Worm (Caenorhabditis elegans) whole organism, L4 larva: Measurements from ENCODE around the gene T06E8.2.

ENCODE experiments used
- F44E2.7 ChIP-seq: fragments of 200-800 bp; sonication (Bioruptor generic); IDR thresholded peaks from 2 replicates; pipeline ENCODE4 v2.1.2; 2022; ENCODE audit warnings: missing genetic modification characterization, missing compliant biosample characterization
- T20F7.1 ChIP-seq: fragments of 200-800 bp; sonication (Bioruptor generic); optimal IDR thresholded peaks from 2 replicates; lab custom pipeline; 2018; ENCODE audit warnings: mild to moderate bottlenecking, missing genetic modification characterization, missing compliant biosample characterization
- T26A8.4 ChIP-seq: fragments of 200-800 bp; sonication (Bioruptor generic); IDR thresholded peaks from 2 replicates; pipeline ENCODE4 v1.3.6; 2022; ENCODE audit warnings: missing genetic modification characterization, missing compliant biosample characterization
- Y5F2A.4 ChIP-seq: fragments of 200-800 bp; sonication (Bioruptor generic); optimal IDR thresholded peaks from 2 replicates; lab custom pipeline; 2018; ENCODE audit warnings: mild to moderate bottlenecking, missing genetic modification characterization, missing compliant biosample characterization
- aha-1 ChIP-seq: fragments of 150-350 bp; peaks from one replicate; lab custom pipeline; 2014; ENCODE audit warnings: missing biosample characterization, missing genetic modification characterization
- arid-1 ChIP-seq: fragments of 200-800 bp; sonication (Bioruptor generic); conservative IDR thresholded peaks from 2 replicates; pipeline ENCODE4 v1.3.6; 2022; ENCODE audit warnings: missing genetic modification reagents, missing genetic modification characterization, missing compliant biosample characterization
- ceh-20 ChIP-seq: fragments of 200-800 bp; sonication (Bioruptor generic); IDR thresholded peaks from 2 replicates; pipeline ENCODE4 v1.3.6; 2022; ENCODE audit warnings: missing genetic modification reagents, missing genetic modification characterization, missing compliant biosample characterization
- ceh-28 ChIP-seq: fragments of 150-350 bp; optimal IDR thresholded peaks from 2 replicates; lab custom pipeline; 2014; ENCODE audit warnings: missing biosample characterization, missing genetic modification reagents, missing genetic modification characterization
- ceh-32 ChIP-seq: sonication (generic microtip); optimal IDR thresholded peaks from 2 replicates; lab custom pipeline; 2016; ENCODE audit warnings: mild to moderate bottlenecking, missing genetic modification characterization, missing compliant biosample characterization; ENCODE audit not compliant: poor library complexity
- ceh-44 ChIP-seq: fragments of 200-800 bp; sonication (Bioruptor generic); IDR thresholded peaks from 2 replicates; pipeline ENCODE4 v1.3.6; 2022; ENCODE audit warnings: missing genetic modification reagents, missing genetic modification characterization, missing compliant biosample characterization
- ctbp-1 ChIP-seq: fragments of 200-800 bp; sonication (Bioruptor generic); IDR thresholded peaks from 2 replicates; pipeline ENCODE4 v1.3.6; 2022; ENCODE audit warnings: missing genetic modification reagents, missing genetic modification characterization, missing compliant biosample characterization
- daf-16 ChIP-seq, 3 experiments: sonication (generic microtip); optimal IDR thresholded peaks; 2 replicates each; lab custom pipeline; 2016 to 2017; ENCODE audit warnings: missing genetic modification characterization in 3 of 3, missing genetic modification reagents in 3 of 3, mild to moderate bottlenecking in 2 of 3, missing compliant biosample characterization in 2 of 3, missing biosample characterization in 1 of 3, moderate library complexity in 1 of 3
- daf-19 ChIP-seq: fragments of 200-800 bp; sonication (Bioruptor generic); conservative IDR thresholded peaks from 2 replicates; pipeline ENCODE4 v1.3.6; 2022; ENCODE audit warnings: missing genetic modification characterization, missing compliant biosample characterization
- dmd-6 ChIP-seq: fragments of 200-800 bp; sonication (Bioruptor generic); IDR thresholded peaks from 2 replicates; pipeline ENCODE4 v1.3.6; 2022; ENCODE audit warnings: missing genetic modification reagents, missing genetic modification characterization, missing compliant biosample characterization
- dve-1 ChIP-seq: sonication (generic microtip); optimal IDR thresholded peaks from 2 replicates; lab custom pipeline; 2017; ENCODE audit warnings: antibody characterized with exemption, mild to moderate bottlenecking, missing genetic modification characterization, missing compliant biosample characterization; ENCODE audit not compliant: insufficient read depth
- egl-27 ChIP-seq: sonication (generic microtip); optimal IDR thresholded peaks from 3 replicates; lab custom pipeline; 2017; ENCODE audit warnings: missing biosample characterization, missing genetic modification reagents, missing genetic modification characterization
- egl-43 ChIP-seq: fragments of 200-800 bp; sonication (Bioruptor generic); IDR thresholded peaks from 2 replicates; pipeline ENCODE4 v1.3.6; 2022; ENCODE audit warnings: missing genetic modification reagents, missing genetic modification characterization, missing compliant biosample characterization
- fkh-10 ChIP-seq: fragments of 150-350 bp; optimal IDR thresholded peaks from 2 replicates; lab custom pipeline; 2014; ENCODE audit warnings: missing biosample characterization, missing genetic modification reagents, missing genetic modification characterization
- hif-1 ChIP-seq, 2 experiments: sonication (generic microtip); optimal IDR thresholded peaks; 2 replicates each; lab custom pipeline; 2016 to 2017; ENCODE audit warnings: missing compliant biosample characterization in 2 of 2, missing genetic modification characterization in 2 of 2, missing genetic modification reagents in 2 of 2, missing genotype in 2 of 2, mild to moderate bottlenecking in 1 of 2
- hlh-11 ChIP-seq: fragments of 200-800 bp; sonication (Bioruptor generic); optimal IDR thresholded peaks from 2 replicates; lab custom pipeline; 2018; ENCODE audit warnings: mild to moderate bottlenecking, missing genetic modification characterization, missing compliant biosample characterization
- hlh-30 ChIP-seq: sonication (generic microtip); optimal IDR thresholded peaks from 2 replicates; lab custom pipeline; 2017; ENCODE audit warnings: antibody characterized with exemption, mild to moderate bottlenecking, missing genetic modification characterization, missing compliant biosample characterization; ENCODE audit not compliant: insufficient read depth
- hmg-1.1 ChIP-seq: fragments of 200-800 bp; sonication (Bioruptor generic); IDR thresholded peaks from 2 replicates; pipeline ENCODE4 v1.3.6; 2022; ENCODE audit warnings: missing genetic modification reagents, missing genetic modification characterization, missing compliant biosample characterization
- lim-7 ChIP-seq: fragments of 200-800 bp; sonication (Bioruptor generic); IDR thresholded peaks from 2 replicates; pipeline ENCODE4 v1.3.6; 2022; ENCODE audit warnings: missing genetic modification characterization, missing compliant biosample characterization
- lsy-2 ChIP-seq, 2 experiments: fragments of 150-350 bp in 1 of 2; sonication (generic microtip) in 1 of 2; optimal IDR thresholded peaks; 2 replicates each; lab custom pipeline; 2014 to 2017; ENCODE audit warnings: missing biosample characterization in 2 of 2, missing genetic modification characterization in 2 of 2
- mdl-1 ChIP-seq, 2 experiments: fragments of 150-350 bp in 1 of 2; sonication (generic microtip) in 1 of 2; optimal IDR thresholded peaks; 2 replicates each; lab custom pipeline; 2014 to 2017; ENCODE audit warnings: missing biosample characterization in 2 of 2, missing genetic modification characterization in 2 of 2
- mdt-29 ChIP-seq: fragments of 200-800 bp; sonication (Bioruptor generic); IDR thresholded peaks from 2 replicates; pipeline ENCODE4 v1.3.6; 2022; ENCODE audit warnings: missing genetic modification reagents, missing genetic modification characterization, missing compliant biosample characterization
- mep-1 ChIP-seq: fragments of 150-350 bp; sonication (generic microtip); optimal IDR thresholded peaks from 3 replicates; lab custom pipeline; 2014; ENCODE audit warnings: missing biosample characterization, missing genetic modification characterization
- mes-2 ChIP-seq: sonication (generic microtip); optimal IDR thresholded peaks from 2 replicates; lab custom pipeline; 2016; ENCODE audit warnings: missing genotype, mild to moderate bottlenecking, missing genetic modification characterization, missing compliant biosample characterization; ENCODE audit not compliant: poor library complexity, severe bottlenecking
- mxl-3 ChIP-seq: fragments of 200-800 bp; sonication (Bioruptor generic); optimal IDR thresholded peaks from 2 replicates; lab custom pipeline; 2018; ENCODE audit warnings: mild to moderate bottlenecking, missing genetic modification characterization, missing compliant biosample characterization
- nhr-102 ChIP-seq: sonication (generic microtip); optimal IDR thresholded peaks from 2 replicates; lab custom pipeline; 2016; ENCODE audit warnings: mild to moderate bottlenecking, missing genetic modification characterization, moderate library complexity, missing compliant biosample characterization
- nhr-28 ChIP-seq: fragments of 150-350 bp; optimal IDR thresholded peaks from 2 replicates; lab custom pipeline; 2014; ENCODE audit warnings: missing biosample characterization, missing genetic modification characterization
- nhr-6 ChIP-seq: fragments of 150-350 bp; optimal IDR thresholded peaks from 2 replicates; lab custom pipeline; 2014; ENCODE audit warnings: missing biosample characterization, missing genetic modification characterization
- nhr-77 ChIP-seq: fragments of 150-350 bp; optimal IDR thresholded peaks from 2 replicates; lab custom pipeline; 2014; ENCODE audit warnings: missing biosample characterization, missing genetic modification characterization
- pqm-1 ChIP-seq: sonication (generic microtip); optimal IDR thresholded peaks from 2 replicates; lab custom pipeline; 2017; ENCODE audit warnings: missing biosample characterization, missing genetic modification characterization
- rbr-2 ChIP-seq: sonication (generic microtip); optimal IDR thresholded peaks from 2 replicates; lab custom pipeline; 2016; ENCODE audit warnings: missing genotype, missing genetic modification characterization, missing compliant biosample characterization
- sdz-12 ChIP-seq: fragments of 200-800 bp; sonication (Bioruptor generic); optimal IDR thresholded peaks from 2 replicates; lab custom pipeline; 2018; ENCODE audit warnings: mild to moderate bottlenecking, missing genetic modification characterization, missing compliant biosample characterization
- set-16 ChIP-seq: fragments of 200-800 bp; sonication (Bioruptor generic); IDR thresholded peaks from 2 replicates; pipeline ENCODE4 v1.3.6; 2022; ENCODE audit warnings: missing genetic modification reagents, missing genetic modification characterization, missing compliant biosample characterization
- spr-1 ChIP-seq: sonication (generic microtip); optimal IDR thresholded peaks from 2 replicates; lab custom pipeline; 2016; ENCODE audit warnings: mild to moderate bottlenecking, missing genetic modification characterization, missing compliant biosample characterization
- spr-3 ChIP-seq: fragments of 200-800 bp; sonication (Bioruptor generic); optimal IDR thresholded peaks from 2 replicates; lab custom pipeline; 2018; ENCODE audit warnings: mild to moderate bottlenecking, missing genetic modification characterization, missing compliant biosample characterization
- tra-1 ChIP-seq: fragments of 200-800 bp; sonication (Bioruptor generic); IDR thresholded peaks from 2 replicates; pipeline ENCODE4 v1.3.6; 2022; ENCODE audit warnings: missing genetic modification reagents, missing genetic modification characterization, missing compliant biosample characterization
- unc-130 ChIP-seq: sonication (generic microtip); optimal IDR thresholded peaks from 2 replicates; lab custom pipeline; 2016; ENCODE audit warnings: missing genetic modification reagents, missing genetic modification characterization, missing compliant biosample characterization
- unc-39 ChIP-seq: sonication (generic microtip); optimal IDR thresholded peaks from 2 replicates; lab custom pipeline; 2017; ENCODE audit warnings: missing biosample characterization, missing genetic modification characterization
- unc-62 ChIP-seq, 3 experiments: fragments of 150-350 bp in 1 of 3; sonication (generic microtip); optimal IDR thresholded peaks in 2 of 3; peaks in 1 of 3; 1 replicate in 1 of 3; 2 replicates in 2 of 3; lab custom pipeline; 2014 to 2017; ENCODE audit warnings: missing biosample characterization in 3 of 3, missing genetic modification characterization in 3 of 3, missing genetic modification reagents in 3 of 3, missing genotype in 1 of 3

Gene T06E8.2

DNA sequence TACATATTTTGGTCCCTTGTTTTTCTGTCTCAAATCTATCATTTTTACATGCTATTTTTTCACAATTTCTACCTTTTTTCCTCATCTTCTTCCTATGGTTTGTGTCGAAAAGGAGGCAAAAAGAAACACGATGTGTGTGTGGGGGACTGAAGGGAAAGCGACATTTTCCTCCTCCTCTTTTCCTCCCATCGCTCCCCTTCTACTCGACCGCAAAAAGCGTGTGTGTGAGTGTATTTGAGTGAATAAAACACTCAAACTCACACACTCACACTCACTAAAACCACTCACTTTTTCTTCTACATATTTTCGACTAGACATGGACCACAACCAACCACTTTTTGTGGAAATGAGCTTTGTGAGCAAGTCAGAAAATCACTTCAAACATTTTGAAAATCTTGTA lies 5.3 kb upstream of the T06E8.2 start:
- TF ChIP-seq aha-1 (tag; lab: Kevin White, UChicago) (no peak), mes-2 (tag; lab: Kevin White, UChicago) (peak; percentile 57), nhr-77 (tag; lab: Kevin White, UChicago) (no peak), ceh-20 (GFP tag; lab: Robert Waterston, UW) (peak; percentile 53; the same call in 1 of the 2 replicates), hmg-1.1 (peak; percentile 49; the same call in 1 of the 2 replicates), dve-1 (peak; percentile 24), egl-43 (GFP tag; lab: Robert Waterston, UW) (0 out of 2 replicates have a peak, but pooled peaks have one; percentile 20), lsy-2 (tag; optimal IDR thresholded peaks at IDR 0.05; lab: Kevin White, UChicago) (peak; percentile 11 to 72), Y5F2A.4 (GFP tag; lab: Kevin White, UChicago) (no peak), F44E2.7 (no peak), nhr-28 (tag; lab: Kevin White, UChicago) (peak; percentile 38), fkh-10 (GFP tag; lab: Kevin White, UChicago) (peak; percentile 44), lim-7 (GFP tag; lab: Robert Waterston, UW) (0 out of 2 replicates have a peak, but pooled peaks have one; percentile 40), egl-27 (tag; lab: Kevin White, UChicago) (no peak), mxl-3 (peak; percentile 17), ctbp-1 (GFP tag; lab: Robert Waterston, UW) (0 out of 2 replicates have a peak, but pooled peaks have one; percentile 24), mep-1 (peak; percentile 52), mdl-1 (tag; optimal IDR thresholded peaks at IDR 0.05; lab: Kevin White, UChicago) (no peak), hif-1 (tag; optimal IDR thresholded peaks at IDR 0.05; lab: Kevin White, UChicago) (peak in 1 of 2 experiments; percentile 16), arid-1 (GFP tag; lab: Robert Waterston, UW) (0 out of 2 replicates have a peak, but pooled peaks have one; percentile 6), daf-19 (GFP tag; lab: Robert Waterston, UW) (no peak), hlh-11 (tag; lab: Kevin White, UChicago) (peak; percentile 54), hlh-30 (tag; lab: Kevin White, UChicago) (peak; percentile 31), T26A8.4 (0 out of 2 replicates have a peak, but pooled peaks have one; percentile 31), dmd-6 (GFP tag; lab: Robert Waterston, UW) (peak; percentile 54), rbr-2 (tag; lab: Kevin White, UChicago) (peak; percentile 39), tra-1 (peak; percentile 23; the same call in 1 of the 2 replicates)

DNA sequence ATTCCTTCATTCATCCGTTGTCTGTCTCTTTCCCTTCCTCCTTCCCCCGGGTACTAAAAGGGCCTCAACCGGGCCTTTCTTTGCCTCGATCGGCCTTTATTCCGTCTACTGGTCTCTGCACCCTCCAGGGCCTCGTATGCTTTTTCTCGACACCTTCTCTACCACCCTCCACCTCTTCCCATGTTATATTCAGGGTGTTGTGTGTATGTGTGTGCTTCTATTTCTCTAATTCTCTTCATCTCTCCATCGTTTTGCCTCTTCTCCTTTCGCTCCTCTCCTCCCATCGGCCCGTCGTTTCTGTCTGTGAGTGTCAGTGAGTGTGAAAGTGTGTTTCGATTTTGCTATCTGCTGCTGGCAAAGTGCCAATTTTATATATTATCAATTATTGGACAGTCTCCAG lies 3.6 kb upstream of the T06E8.2 start:
- TF ChIP-seq hlh-30 (tag; lab: Kevin White, UChicago) (peak; percentile 80), arid-1 (GFP tag; lab: Robert Waterston, UW) (peak; percentile 43; the same call in 1 of the 2 replicates), daf-16 (GFP tag; optimal IDR thresholded peaks at IDR 0.05; lab: Kevin White, UChicago) (peak in 1 of 2 experiments; percentile 6), daf-16 (tag; optimal IDR thresholded peaks at IDR 0.05; lab: Kevin White, UChicago) (peak; percentile 74), mdl-1 (tag; optimal IDR thresholded peaks at IDR 0.05; lab: Kevin White, UChicago) (peak; percentile 24 to 79), mdt-29 (no peak), aha-1 (tag; lab: Kevin White, UChicago) (peak; percentile 97), ceh-28 (tag; lab: Kevin White, UChicago) (no peak), mep-1 (peak; percentile 89), dve-1 (peak; percentile 91), hmg-1.1 (peak; percentile 82), set-16 (peak; percentile 46), T26A8.4 (peak; percentile 45; the same call in 1 of the 2 replicates), nhr-6 (peak; percentile 70), nhr-77 (tag; lab: Kevin White, UChicago) (peak; percentile 65), unc-39 (no peak), ceh-44 (GFP tag; lab: Robert Waterston, UW) (no peak), sdz-12 (no peak), spr-1 (tag; lab: Kevin White, UChicago) (peak; percentile 47), nhr-102 (tag; lab: Kevin White, UChicago) (peak; percentile 54), pqm-1 (tag; lab: Kevin White, UChicago) (peak; percentile 58), mxl-3 (peak; percentile 68), ceh-20 (GFP tag; lab: Robert Waterston, UW) (peak; percentile 56; the same call in 1 of the 2 replicates), hif-1 (tag; optimal IDR thresholded peaks at IDR 0.05; lab: Kevin White, UChicago) (peak in 1 of 2 experiments; percentile 44), lsy-2 (tag; optimal IDR thresholded peaks at IDR 0.05; lab: Kevin White, UChicago) (peak; percentile 68 to 88), unc-130 (GFP tag; lab: Kevin White, UChicago) (no peak), T20F7.1 (GFP tag; lab: Kevin White, UChicago) (no peak), spr-3 (peak; percentile 39), ceh-32 (tag; lab: Kevin White, UChicago) (peak; percentile 20), unc-62 (GFP tag; optimal IDR thresholded peaks at IDR 0.05 in 1 of 2; lab: Kevin White, UChicago) (peak in 1 of 2 experiments; percentile 32), unc-62 (tag; optimal IDR thresholded peaks at IDR 0.05; lab: Kevin White, UChicago) (no peak), egl-43 (GFP tag; lab: Robert Waterston, UW) (no peak)
